Fruit fly (Drosophila melanogaster): ENCODE results near the gene CG1792.

CG1792 gene

DNA sequence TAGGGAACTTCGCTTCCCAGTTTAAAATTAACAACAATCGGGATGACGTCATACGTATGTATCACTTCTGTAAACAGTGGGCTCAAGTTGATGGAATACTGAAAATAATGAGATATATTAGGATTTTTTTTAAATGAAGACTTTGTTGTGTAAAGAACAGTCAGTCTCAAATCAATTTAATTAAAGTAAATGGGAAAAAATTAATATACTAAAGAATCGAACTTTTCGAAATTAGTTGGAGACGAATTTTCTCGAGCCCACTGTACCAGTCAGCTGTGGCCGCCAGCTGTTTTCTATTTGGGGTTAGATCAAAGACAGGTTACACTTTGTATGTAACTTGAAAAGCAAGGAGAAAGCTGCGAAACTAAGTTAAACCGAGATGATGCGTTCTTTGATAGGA is 27.7 kb upstream of the CG1792 start, which contains the start of gene CG1635 (continued):
- TF ChIP-seq CG30020 (tag; optimal IDR thresholded peaks at IDR 0.05): peak; percentile 92
- peak; percentile 99 for TF ChIP-seq CG33557 (GFP tag; optimal IDR thresholded peaks at IDR 0.05)
- TF ChIP-seq CG3281 (GFP tag; optimal IDR thresholded peaks at IDR 0.05): peak; percentile 100
- peak; percentile 99 for TF ChIP-seq Meics (GFP tag; optimal IDR thresholded peaks at IDR 0.05)
- peak; percentile 92 for TF ChIP-seq Nf-YB (GFP tag; optimal IDR thresholded peaks at IDR 0.05)
- peak; percentile 99 for TF ChIP-seq al (GFP tag; IDR thresholded peaks at IDR 0.05)
- TF ChIP-seq CG2129 (GFP tag; IDR thresholded peaks at IDR 0.05; ENCODE audit: partially characterized antibody): no peak
- peak; percentile 100 for TF ChIP-seq Xrp1 (GFP tag; IDR thresholded peaks at IDR 0.05)
- TF ChIP-seq CG12299 (tag; optimal IDR thresholded peaks at IDR 0.05): peak; percentile 100
- no peak for TF ChIP-seq fru (optimal IDR thresholded peaks at IDR 0.05)
- TF ChIP-seq CG14710 (tag; optimal IDR thresholded peaks at IDR 0.05): peak; percentile 98
- TF ChIP-seq sqz (GFP tag; optimal IDR thresholded peaks at IDR 0.05): peak; percentile 99
- TF ChIP-seq CG11695 (GFP tag; IDR thresholded peaks at IDR 0.05): peak; percentile 99
- TF ChIP-seq bcd (GFP tag; optimal IDR thresholded peaks at IDR 0.05): peak; percentile 99
- TF ChIP-seq danr (GFP tag; IDR thresholded peaks at IDR 0.05): peak; percentile 99
- TF ChIP-seq gsb (GFP tag; IDR thresholded peaks at IDR 0.05): peak; percentile 99
- TF ChIP-seq gsb-n (tag; optimal IDR thresholded peaks at IDR 0.05): peak; percentile 100
- peak; percentile 99 for TF ChIP-seq CG12071 (GFP tag; optimal IDR thresholded peaks at IDR 0.05)
- TF ChIP-seq lov (optimal IDR thresholded peaks at IDR 0.05): no peak
- TF ChIP-seq lov (GFP tag; IDR thresholded peaks at IDR 0.05): peak; percentile 98
- TF ChIP-seq pfk (GFP tag; optimal IDR thresholded peaks at IDR 0.05): peak; percentile 82
- TF ChIP-seq zen (tag; optimal IDR thresholded peaks at IDR 0.05): peak; percentile 99
- TF ChIP-seq CkIIα-i1 (GFP tag; IDR thresholded peaks at IDR 0.05): peak; percentile 92
- peak; percentile 99 for TF ChIP-seq kah (GFP tag; optimal IDR thresholded peaks at IDR 0.05)
- peak; percentile 95 for TF ChIP-seq CG8281 (tag; optimal IDR thresholded peaks at IDR 0.05)
- peak; percentile 99 for TF ChIP-seq wdn (GFP tag; IDR thresholded peaks at IDR 0.05)
- peak; percentile 100 for TF ChIP-seq CG34376 (GFP tag; optimal IDR thresholded peaks at IDR 0.05)
- peak; percentile 99 for TF ChIP-seq ATbp (GFP tag; optimal IDR thresholded peaks at IDR 0.05)
- TF ChIP-seq Dek (tag; optimal IDR thresholded peaks at IDR 0.05): peak; percentile 99
- TF ChIP-seq Sox102F (GFP tag; optimal IDR thresholded peaks at IDR 0.05): peak; percentile 100
- TF ChIP-seq cato (GFP tag; optimal IDR thresholded peaks at IDR 0.05; ENCODE audit: borderline replicate concordance): peak; percentile 96

DNA sequence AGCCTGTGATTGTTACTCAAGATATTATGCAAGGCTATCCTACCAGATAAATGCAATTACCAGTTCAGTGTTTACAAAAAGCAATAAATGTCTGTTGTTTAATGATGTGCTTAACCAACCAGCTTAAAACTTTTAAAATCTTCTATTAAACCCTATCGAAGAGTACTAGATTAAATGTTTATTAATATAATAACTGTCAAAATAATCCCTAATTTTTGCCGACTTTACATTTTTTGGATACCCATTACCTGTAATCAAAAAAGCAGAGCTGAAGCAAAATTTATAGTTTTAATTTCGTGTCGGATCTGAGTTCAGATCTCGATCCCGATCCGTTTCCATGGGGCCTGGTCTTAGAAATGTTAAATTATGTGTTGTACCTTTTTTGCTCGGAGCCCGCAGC is 25.8 kb upstream of the CG1792 start, which contains the start of gene CG1638:
CG1638 (plus strand) TSS at position 301 of the 400 bp plus-strand sequence.
- TF ChIP-seq sr (GFP tag; IDR thresholded peaks at IDR 0.05): no peak
- no peak for TF ChIP-seq luna (GFP tag; optimal IDR thresholded peaks at IDR 0.05)
- no peak for TF ChIP-seq CG6765 (GFP tag; optimal IDR thresholded peaks at IDR 0.05)
- TF ChIP-seq TFAM (GFP tag; optimal IDR thresholded peaks at IDR 0.05): no peak
- no peak for TF ChIP-seq CG11695 (GFP tag; IDR thresholded peaks at IDR 0.05)
- TF ChIP-seq Hr51 (GFP tag; optimal IDR thresholded peaks at IDR 0.05): no peak
- TF ChIP-seq CG4282 (GFP tag; optimal IDR thresholded peaks at IDR 0.05): no peak
- TF ChIP-seq bbx (GFP tag; IDR thresholded peaks at IDR 0.05; ENCODE audit: partially characterized antibody): no peak
- TF ChIP-seq amos (GFP tag; IDR thresholded peaks at IDR 0.05; ENCODE audit: partially characterized antibody): no peak
- TF ChIP-seq tgo (GFP tag; IDR thresholded peaks at IDR 0.05): no peak
- no peak for TF ChIP-seq NfI (GFP tag; optimal IDR thresholded peaks at IDR 0.05)
- TF ChIP-seq CG10366 (GFP tag; IDR thresholded peaks at IDR 0.05): no peak
- no peak for TF ChIP-seq slp2 (GFP tag; optimal IDR thresholded peaks at IDR 0.05)
- TF ChIP-seq Nf-YA (GFP tag; IDR thresholded peaks at IDR 0.05): no peak
- TF ChIP-seq Aef1 (GFP tag; IDR thresholded peaks at IDR 0.05): no peak
- no peak for TF ChIP-seq Eip74EF (GFP tag; optimal IDR thresholded peaks at IDR 0.05)
- no peak for TF ChIP-seq Opbp (GFP tag; IDR thresholded peaks at IDR 0.05; ENCODE audit: partially characterized antibody)
- TF ChIP-seq fd3F (GFP tag; optimal IDR thresholded peaks at IDR 0.05): no peak
- no peak for TF ChIP-seq Atf6 (GFP tag; IDR thresholded peaks at IDR 0.05)

All from whole organism, embryonic.